Fruit fly (Drosophila melanogaster) whole organism, prepupa: Measurements from ENCODE around the gene CG3527.

Experiments used
- Blimp-1 ChIP-seq: fragments of 200-800 bp; sonication (Bioruptor generic); optimal IDR thresholded peaks from 3 replicates; lab custom pipeline; 2017; ENCODE audit warnings: missing biosample characterization, missing genetic modification characterization, mild to moderate bottlenecking, moderate library complexity, missing genetic modification reagents
- CG10631 ChIP-seq: fragments of 200-800 bp; sonication (Bioruptor generic); optimal IDR thresholded peaks from 2 replicates; lab custom pipeline; 2016; ENCODE audit warnings: missing biosample characterization, missing genetic modification characterization
- CG10669 ChIP-seq: fragments of 200-800 bp; sonication (Bioruptor generic); optimal IDR thresholded peaks from 3 replicates; lab custom pipeline; 2018; ENCODE audit warnings: missing biosample characterization, mild to moderate bottlenecking, missing genetic modification characterization, moderate library complexity
- CG11902 ChIP-seq: fragments of 200-800 bp; sonication (Bioruptor generic); optimal IDR thresholded peaks from 3 replicates; lab custom pipeline; 2016; ENCODE audit warnings: missing biosample characterization, missing genetic modification characterization
- CG15336 ChIP-seq: fragments of 200-800 bp; sonication (Bioruptor generic); IDR thresholded peaks from 2 replicates; pipeline ENCODE4 v1.3.6; 2022; ENCODE audit warnings: missing biosample characterization, missing genetic modification characterization
- CG1621 ChIP-seq: fragments of 200-800 bp; sonication (Bioruptor generic); optimal IDR thresholded peaks from 3 replicates; lab custom pipeline; 2018; ENCODE audit warnings: missing biosample characterization, mild to moderate bottlenecking, missing genetic modification characterization
- CG16779 ChIP-seq: fragments of 200-800 bp; sonication (Bioruptor generic); optimal IDR thresholded peaks from 3 replicates; lab custom pipeline; 2017; ENCODE audit warnings: missing biosample characterization, mild to moderate bottlenecking, missing genetic modification characterization
- CG3032 ChIP-seq: fragments of 200-800 bp; optimal IDR thresholded peaks from 2 replicates; lab custom pipeline; 2019; ENCODE audit warnings: missing biosample characterization, mild to moderate bottlenecking, missing genetic modification characterization, moderate library complexity
- CG31627 ChIP-seq: fragments of 200-800 bp; sonication (Bioruptor generic); optimal IDR thresholded peaks from 3 replicates; lab custom pipeline; 2016; ENCODE audit warnings: missing biosample characterization, missing genetic modification characterization
- CG34406 ChIP-seq: fragments of 200-800 bp; sonication (Bioruptor generic); optimal IDR thresholded peaks from 3 replicates; lab custom pipeline; 2016; ENCODE audit warnings: missing biosample characterization, missing genetic modification characterization
- CG3919 ChIP-seq: fragments of 200-800 bp; sonication (Bioruptor generic); optimal IDR thresholded peaks from 3 replicates; lab custom pipeline; 2016; ENCODE audit warnings: missing biosample characterization, missing genetic modification characterization
- CG6163 ChIP-seq: fragments of 200-800 bp; sonication (Bioruptor generic); IDR thresholded peaks from 3 replicates; pipeline ENCODE4 v1.3.6; 2022; ENCODE audit warnings: missing biosample characterization, missing genetic modification characterization
- CG6276 ChIP-seq: fragments of 200-800 bp; sonication (Bioruptor generic); optimal IDR thresholded peaks from 2 replicates; lab custom pipeline; 2017; ENCODE audit warnings: missing biosample characterization, mild to moderate bottlenecking, missing genetic modification characterization
- CG6792 ChIP-seq: fragments of 200-800 bp; sonication (Bioruptor generic); optimal IDR thresholded peaks from 3 replicates; lab custom pipeline; 2016; ENCODE audit warnings: missing biosample characterization, missing genetic modification characterization
- CG6808 ChIP-seq: fragments of 200-800 bp; sonication (Bioruptor generic); optimal IDR thresholded peaks from 3 replicates; lab custom pipeline; 2017; ENCODE audit warnings: missing biosample characterization, missing genetic modification characterization, mild to moderate bottlenecking, moderate library complexity, missing genetic modification reagents
- CG6854 ChIP-seq: fragments of 200-800 bp; sonication (Bioruptor generic); optimal IDR thresholded peaks from 2 replicates; lab custom pipeline; 2017; ENCODE audit warnings: missing biosample characterization, mild to moderate bottlenecking, missing genetic modification characterization
- CG8119 ChIP-seq: fragments of 200-800 bp; sonication (Bioruptor generic); IDR thresholded peaks from 3 replicates; pipeline ENCODE4 v1.3.6; 2022; ENCODE audit warnings: missing biosample characterization, missing genetic modification characterization
- CG8319 ChIP-seq: fragments of 200-800 bp; sonication (Bioruptor generic); optimal IDR thresholded peaks from 3 replicates; lab custom pipeline; 2016; ENCODE audit warnings: missing biosample characterization, missing genetic modification characterization
- CG8632 ChIP-seq: fragments of 200-800 bp; sonication (Bioruptor generic); optimal IDR thresholded peaks from 3 replicates; lab custom pipeline; 2016; ENCODE audit warnings: missing biosample characterization, missing genetic modification characterization
- CG9139 ChIP-seq: fragments of 200-800 bp; sonication (Bioruptor generic); optimal IDR thresholded peaks from 3 replicates; lab custom pipeline; 2017; ENCODE audit warnings: missing biosample characterization, mild to moderate bottlenecking, missing genetic modification characterization
- Eip75B ChIP-seq: fragments of 200-800 bp; sonication (Bioruptor generic); optimal IDR thresholded peaks from 3 replicates; lab custom pipeline; 2016; ENCODE audit warnings: missing biosample characterization, missing genetic modification characterization
- Eip93F ChIP-seq: fragments of 200-800 bp; sonication (Bioruptor generic); optimal IDR thresholded peaks from 2 replicates; lab custom pipeline; 2016; ENCODE audit warnings: missing biosample characterization, mild to moderate bottlenecking, missing genetic modification characterization
- Ets21C ChIP-seq: fragments of 200-800 bp; sonication (Bioruptor generic); optimal IDR thresholded peaks from 3 replicates; lab custom pipeline; 2016; ENCODE audit warnings: missing biosample characterization, missing genetic modification characterization
- Ets96B ChIP-seq: fragments of 200-800 bp; optimal IDR thresholded peaks from 2 replicates; lab custom pipeline; 2019; ENCODE audit warnings: missing biosample characterization, mild to moderate bottlenecking, missing genetic modification characterization, moderate library complexity
- Gug ChIP-seq: fragments of 200-800 bp; sonication (Bioruptor generic); IDR thresholded peaks from 2 replicates; pipeline ENCODE4 v1.3.6; 2022; ENCODE audit warnings: missing biosample characterization, missing genetic modification characterization
- Hr38 ChIP-seq: sonication (Bioruptor generic); optimal IDR thresholded peaks from 2 replicates; lab custom pipeline; 2016; ENCODE audit warnings: missing biosample characterization, missing genetic modification characterization
- Hr39 ChIP-seq: fragments of 200-800 bp; sonication (Bioruptor generic); optimal IDR thresholded peaks from 2 replicates; lab custom pipeline; 2016; ENCODE audit warnings: missing biosample characterization, missing genetic modification characterization
- Hr4 ChIP-seq: fragments of 200-800 bp; sonication (Bioruptor generic); optimal IDR thresholded peaks from 3 replicates; lab custom pipeline; 2016; ENCODE audit warnings: missing biosample characterization, missing genetic modification characterization
- OdsH ChIP-seq: fragments of 200-800 bp; sonication (Bioruptor generic); optimal IDR thresholded peaks from 3 replicates; lab custom pipeline; 2016; ENCODE audit warnings: missing biosample characterization, missing genetic modification characterization
- Sox14 ChIP-seq: fragments of 200-800 bp; sonication (Bioruptor generic); optimal IDR thresholded peaks from 3 replicates; lab custom pipeline; 2016; ENCODE audit warnings: missing biosample characterization, missing genetic modification characterization
- Sox15 ChIP-seq: fragments of 200-800 bp; sonication (Bioruptor generic); optimal IDR thresholded peaks from 3 replicates; lab custom pipeline; 2016; ENCODE audit warnings: missing biosample characterization, missing genetic modification characterization
- achi ChIP-seq: fragments of 200-800 bp; sonication (Bioruptor generic); optimal IDR thresholded peaks from 3 replicates; lab custom pipeline; 2016; ENCODE audit warnings: missing biosample characterization, missing genetic modification characterization
- acj6 ChIP-seq: fragments of 200-800 bp; sonication (Bioruptor generic); optimal IDR thresholded peaks from 3 replicates; lab custom pipeline; 2016; ENCODE audit warnings: missing biosample characterization, missing genetic modification characterization
- cyc ChIP-seq: fragments of 200-800 bp; sonication (Bioruptor generic); optimal IDR thresholded peaks from 3 replicates; lab custom pipeline; 2016; ENCODE audit warnings: missing biosample characterization, missing genetic modification characterization
- dac ChIP-seq: fragments of 200-800 bp; sonication (Bioruptor generic); optimal IDR thresholded peaks from 2 replicates; lab custom pipeline; 2017; ENCODE audit warnings: missing biosample characterization, mild to moderate bottlenecking, missing genetic modification characterization
- dsx ChIP-seq: fragments of 200-800 bp; optimal IDR thresholded peaks from 3 replicates; lab custom pipeline; 2019; ENCODE audit warnings: missing biosample characterization, mild to moderate bottlenecking, missing genetic modification characterization, moderate library complexity; ENCODE audit not compliant: poor library complexity, severe bottlenecking
- fd85E ChIP-seq: fragments of 200-800 bp; sonication (Bioruptor generic); optimal IDR thresholded peaks from 3 replicates; lab custom pipeline; 2016; ENCODE audit warnings: missing biosample characterization, missing genetic modification characterization
- lz ChIP-seq: fragments of 200-800 bp; sonication (Bioruptor generic); optimal IDR thresholded peaks from 3 replicates; lab custom pipeline; 2016; ENCODE audit warnings: missing biosample characterization, missing genetic modification characterization
- net ChIP-seq: fragments of 200-800 bp; sonication (Bioruptor generic); optimal IDR thresholded peaks from 3 replicates; lab custom pipeline; 2016; ENCODE audit warnings: missing biosample characterization, missing genetic modification characterization
- spab ChIP-seq: fragments of 200-800 bp; sonication (Bioruptor generic); optimal IDR thresholded peaks from 2 replicates; lab custom pipeline; 2017; ENCODE audit warnings: missing biosample characterization, mild to moderate bottlenecking, missing genetic modification characterization, missing genetic modification reagents
- topi ChIP-seq: fragments of 200-800 bp; sonication (Bioruptor generic); optimal IDR thresholded peaks from 3 replicates; lab custom pipeline; 2016; ENCODE audit warnings: missing biosample characterization, missing genetic modification characterization

The CG3527 gene

DNA sequence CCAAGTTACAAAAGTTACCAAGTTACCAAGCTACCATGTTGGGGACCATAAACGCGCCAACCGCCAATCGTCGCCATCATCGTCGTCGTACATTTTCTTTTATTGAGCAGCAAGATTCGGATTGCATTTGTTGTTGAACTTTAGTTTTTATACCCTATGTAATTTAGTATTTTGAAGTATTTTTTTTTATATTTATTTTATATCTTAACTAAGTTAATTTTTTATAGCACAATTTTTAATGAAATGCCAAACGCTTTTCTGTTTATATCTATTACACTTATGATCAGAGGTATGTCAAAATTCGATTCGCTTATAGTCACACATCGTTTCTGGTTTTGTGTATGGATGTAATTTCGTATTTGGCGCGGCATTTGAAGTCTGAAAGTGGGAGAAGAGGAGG, 30.6 kb downstream of the CG3527 start (continued):
- no peak for TF ChIP-seq CG16779 (tag; lab: Kevin White, UChicago)
- TF ChIP-seq CG6808: no peak
- no peak for TF ChIP-seq acj6
- TF ChIP-seq spab (GFP tag; lab: Kevin White, UChicago): no peak
- TF ChIP-seq CG10669 (GFP tag; lab: Kevin White, UChicago): no peak
- no peak for TF ChIP-seq CG10631 (GFP tag; lab: Kevin White, UChicago)
- TF ChIP-seq CG6163: peak; percentile 45; the same call in 1 of the 3 replicates
- no peak for TF ChIP-seq dsx (GFP tag; lab: Kevin White, UChicago)
- no peak for TF ChIP-seq Eip75B
- TF ChIP-seq net (GFP tag; lab: Kevin White, UChicago): no peak
- TF ChIP-seq, all 60 proteins: peak for 8

DNA sequence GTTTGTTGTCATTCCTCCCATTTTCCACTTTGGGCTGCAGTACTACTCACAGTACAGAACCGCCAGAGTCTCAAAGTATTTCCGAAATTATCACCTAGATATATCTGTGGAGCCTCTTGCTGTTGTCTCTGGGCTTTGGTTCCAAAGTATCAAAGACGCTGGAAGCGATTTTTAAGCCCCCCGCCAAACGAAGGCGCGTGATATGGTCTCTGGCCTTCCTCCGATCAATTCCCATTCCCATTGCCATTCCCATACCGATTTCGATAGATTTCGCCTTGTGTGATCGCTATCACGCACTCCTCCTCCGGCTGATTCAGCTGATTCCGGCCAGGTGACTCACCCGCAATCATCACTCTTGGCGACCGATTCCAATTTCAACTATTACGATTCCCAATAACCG, 35.8 kb downstream of the CG3527 start:
- no peak for TF ChIP-seq achi (GFP tag; lab: Kevin White, UChicago)

DNA sequence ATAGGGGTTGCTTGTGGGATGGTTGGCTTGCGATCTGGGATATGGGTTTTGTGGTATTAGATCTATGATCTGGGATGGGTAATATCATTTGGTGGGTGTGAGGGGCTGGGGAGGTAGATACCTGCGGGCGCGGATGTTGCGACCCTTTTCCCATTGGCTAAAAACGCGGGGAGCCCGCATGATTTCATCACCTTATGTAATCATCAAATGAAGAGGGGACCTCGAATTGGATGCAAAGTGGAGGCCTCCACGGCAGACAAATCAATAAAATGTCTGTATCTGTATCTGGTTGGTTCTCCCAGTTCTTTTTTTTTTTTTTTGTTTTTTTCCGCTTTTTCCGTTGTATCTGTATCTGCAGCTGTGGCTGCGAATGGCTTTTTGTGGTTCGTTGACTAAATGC, 37.2 kb downstream of the CG3527 start:
- no peak for TF ChIP-seq Ets21C
- TF ChIP-seq CG9139 (GFP tag; lab: Kevin White, UChicago): no peak
- TF ChIP-seq CG8632 (GFP tag; lab: Kevin White, UChicago): no peak
- TF ChIP-seq topi (GFP tag; lab: Kevin White, UChicago): no peak
- no peak for TF ChIP-seq CG8119 (GFP tag; lab: Robert Waterston, UW)

DNA sequence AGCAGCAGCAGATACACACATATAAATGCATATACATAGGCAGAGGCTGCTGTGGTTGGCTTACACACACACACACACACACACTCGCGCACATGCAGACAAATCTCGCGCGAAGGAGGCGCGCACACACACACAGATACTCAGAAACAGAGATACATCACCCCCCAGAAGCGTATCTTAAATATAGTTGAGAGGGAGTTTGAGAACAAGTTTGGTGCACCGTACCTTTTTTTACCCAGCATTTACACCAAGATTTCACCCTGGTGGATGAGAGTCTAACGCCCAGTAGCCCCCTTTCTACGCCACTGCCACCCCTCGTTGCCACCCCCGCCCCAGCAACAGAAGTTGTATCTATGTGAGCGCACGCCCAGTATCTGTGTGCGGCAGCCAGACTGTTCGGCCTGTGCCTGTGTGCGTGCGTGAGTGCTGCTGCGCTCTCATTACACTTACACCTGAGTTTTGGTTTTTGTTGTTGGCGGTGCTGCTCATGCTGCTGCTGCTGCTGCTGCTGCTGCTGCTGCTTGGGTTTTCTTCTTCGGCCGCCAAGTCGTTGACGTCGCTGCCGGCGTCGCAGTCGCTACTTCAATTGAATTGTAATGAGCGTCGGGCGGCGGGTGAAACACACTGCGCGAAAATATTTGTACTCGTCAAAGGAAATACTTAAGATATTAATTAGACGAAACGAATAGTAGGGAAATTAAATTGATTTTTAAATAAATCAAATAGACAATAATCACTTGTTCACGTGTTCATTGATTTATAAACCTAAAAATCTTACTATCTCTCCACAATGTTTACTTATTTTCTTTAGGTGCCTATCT, 38.4 kb downstream of the CG3527 start:
- TF ChIP-seq Eip75B (peak; percentile 60), spab (GFP tag; lab: Kevin White, UChicago) (peak; percentile 86), CG8632 (GFP tag; lab: Kevin White, UChicago) (peak; percentile 90), acj6 (peak; percentile 90), CG6276 (GFP tag; lab: Kevin White, UChicago) (peak; percentile 85), Sox15 (GFP tag; lab: Kevin White, UChicago) (peak; percentile 96), Eip93F (no peak), Hr38 (no peak), CG3919 (GFP tag; lab: Kevin White, UChicago) (peak; percentile 95), CG10631 (GFP tag; lab: Kevin White, UChicago) (peak; percentile 93), CG1621 (tag; lab: Kevin White, UChicago) (peak; percentile 95), CG11902 (peak; percentile 98), fd85E (GFP tag; lab: Kevin White, UChicago) (peak; percentile 83), achi (GFP tag; lab: Kevin White, UChicago) (peak; percentile 92), CG10669 (GFP tag; lab: Kevin White, UChicago) (peak; percentile 90), CG8319 (GFP tag; lab: Kevin White, UChicago) (peak; percentile 91), CG16779 (tag; lab: Kevin White, UChicago) (peak; percentile 84), CG34406 (GFP tag; lab: Kevin White, UChicago) (peak; percentile 86), dsx (GFP tag; lab: Kevin White, UChicago) (peak; percentile 79), lz (peak; percentile 82), Gug (GFP tag; lab: Robert Waterston, UW) (peak; percentile 95), Hr39 (GFP tag; lab: Kevin White, UChicago) (peak; percentile 86), CG8119 (GFP tag; lab: Robert Waterston, UW) (peak; percentile 91), cyc (GFP tag; lab: Kevin White, UChicago) (peak; percentile 83), Blimp-1 (GFP tag; lab: Kevin White, UChicago) (peak; percentile 78), CG6792 (GFP tag; lab: Kevin White, UChicago) (peak; percentile 97), CG9139 (GFP tag; lab: Kevin White, UChicago) (peak; percentile 86), CG6163 (peak; percentile 98), CG31627 (GFP tag; lab: Kevin White, UChicago) (peak; percentile 84), net (GFP tag; lab: Kevin White, UChicago) (peak; percentile 89), topi (GFP tag; lab: Kevin White, UChicago) (peak; percentile 74), Hr4 (GFP tag; lab: Kevin White, UChicago) (peak; percentile 43), Ets96B (peak; percentile 92), CG15336 (GFP tag; lab: Robert Waterston, UW) (peak; percentile 89), Ets21C (peak; percentile 79), Sox14 (peak; percentile 83), CG3032 (tag; lab: Kevin White, UChicago) (peak; percentile 93), CG6854 (GFP tag; lab: Kevin White, UChicago) (peak; percentile 84), OdsH (peak; percentile 91), dac (GFP tag; lab: Kevin White, UChicago) (peak; percentile 92)
